Worm (Caenorhabditis elegans) whole organism, L2 larva: ENCODE results near the gene eor-1.

Experiments
- C34F6.9 ChIP-seq: fragments of 150-350 bp; optimal IDR thresholded peaks from 2 replicates; lab custom pipeline; 2014; ENCODE audit warnings: missing biosample characterization, missing genetic modification characterization
- F13H6.1 ChIP-seq: sonication (generic microtip); optimal IDR thresholded peaks from 2 replicates; lab custom pipeline; 2016; ENCODE audit warnings: missing genetic modification characterization, missing compliant biosample characterization
- R02D3.7 ChIP-seq: fragments of 150-350 bp; optimal IDR thresholded peaks from 2 replicates; lab custom pipeline; 2014; ENCODE audit warnings: missing biosample characterization, missing genetic modification characterization
- Y55F3AM.14 ChIP-seq: fragments of 200-800 bp; sonication (Bioruptor generic); optimal IDR thresholded peaks from 2 replicates; lab custom pipeline; 2018; ENCODE audit warnings: mild to moderate bottlenecking, missing genetic modification characterization, missing compliant biosample characterization
- ZK546.5 ChIP-seq: sonication (generic microtip); optimal IDR thresholded peaks from 2 replicates; lab custom pipeline; 2017; ENCODE audit warnings: missing biosample characterization, missing genetic modification characterization
- alr-1 ChIP-seq: fragments of 150-350 bp; optimal IDR thresholded peaks from 2 replicates; lab custom pipeline; 2014; ENCODE audit warnings: missing biosample characterization, missing genetic modification characterization
- aly-2 ChIP-seq: fragments of 150-350 bp; optimal IDR thresholded peaks from 2 replicates; lab custom pipeline; 2014; ENCODE audit warnings: missing biosample characterization, missing genetic modification characterization
- blmp-1 ChIP-seq: sonication (generic microtip); optimal IDR thresholded peaks from 2 replicates; lab custom pipeline; 2017; ENCODE audit warnings: missing genetic modification characterization, mild to moderate bottlenecking, missing compliant biosample characterization, antibody characterized with exemption, moderate library complexity; ENCODE audit not compliant: insufficient read depth
- ceh-82 ChIP-seq: fragments of 150-350 bp; optimal IDR thresholded peaks from 2 replicates; lab custom pipeline; 2014; ENCODE audit warnings: missing biosample characterization, missing genetic modification characterization
- crh-2 ChIP-seq: sonication (generic microtip); optimal IDR thresholded peaks from 2 replicates; lab custom pipeline; 2017; ENCODE audit warnings: missing biosample characterization, missing genetic modification characterization
- dmd-4 ChIP-seq: sonication (generic microtip); optimal IDR thresholded peaks from 2 replicates; lab custom pipeline; 2017; ENCODE audit warnings: missing biosample characterization, missing genetic modification characterization
- egl-27 ChIP-seq: sonication (generic microtip); optimal IDR thresholded peaks from 3 replicates; lab custom pipeline; 2017; ENCODE audit warnings: missing biosample characterization, missing genetic modification reagents, missing genetic modification characterization
- elt-1 ChIP-seq: fragments of 150-350 bp; optimal IDR thresholded peaks from 2 replicates; lab custom pipeline; 2014; ENCODE audit warnings: missing biosample characterization, missing genetic modification characterization
- elt-3 ChIP-seq: sonication (generic microtip); optimal IDR thresholded peaks from 2 replicates; lab custom pipeline; 2017; ENCODE audit warnings: missing biosample characterization, missing genetic modification characterization
- fos-1 ChIP-seq: fragments of 150-350 bp; optimal IDR thresholded peaks from 2 replicates; lab custom pipeline; 2014; ENCODE audit warnings: missing biosample characterization, missing genetic modification characterization
- gmeb-1 ChIP-seq: fragments of 150-350 bp; optimal IDR thresholded peaks from 2 replicates; lab custom pipeline; 2014; ENCODE audit warnings: missing biosample characterization, missing genetic modification characterization
- lin-11 ChIP-seq: fragments of 150-350 bp; sonication (generic microtip); optimal IDR thresholded peaks from 2 replicates; lab custom pipeline; 2014; ENCODE audit warnings: missing biosample characterization, missing genetic modification characterization, inconsistent platforms, mixed read lengths
- lin-13 ChIP-seq: fragments of 150-350 bp; optimal IDR thresholded peaks from 2 replicates; lab custom pipeline; 2014; ENCODE audit warnings: missing biosample characterization, missing genetic modification reagents, missing genetic modification characterization
- lin-39 ChIP-seq: fragments of 150-350 bp; optimal IDR thresholded peaks from 2 replicates; lab custom pipeline; 2014; ENCODE audit warnings: missing biosample characterization, missing genetic modification reagents, missing genetic modification characterization
- lsy-2 ChIP-seq, 2 experiments: fragments of 150-350 bp in 1 of 2; sonication (generic microtip) in 1 of 2; optimal IDR thresholded peaks; 2 replicates each; lab custom pipeline; 2014 to 2017; ENCODE audit warnings: missing biosample characterization in 2 of 2, missing genetic modification characterization in 2 of 2
- mab-5 ChIP-seq: fragments of 150-350 bp; optimal IDR thresholded peaks from 2 replicates; lab custom pipeline; 2014; ENCODE audit warnings: missing biosample characterization, missing genetic modification characterization
- mdl-1 ChIP-seq, 2 experiments: fragments of 150-350 bp in 1 of 2; sonication (generic microtip) in 1 of 2; optimal IDR thresholded peaks; 2 replicates each; lab custom pipeline; 2017; ENCODE audit warnings: missing biosample characterization in 2 of 2, missing genetic modification characterization in 2 of 2
- nhr-10 ChIP-seq: sonication (generic microtip); optimal IDR thresholded peaks from 2 replicates; lab custom pipeline; 2017; ENCODE audit warnings: missing biosample characterization, missing genetic modification characterization
- nhr-11 ChIP-seq: fragments of 150-350 bp; optimal IDR thresholded peaks from 2 replicates; lab custom pipeline; 2014; ENCODE audit warnings: missing biosample characterization, missing genetic modification characterization
- nhr-129 ChIP-seq: fragments of 150-350 bp; optimal IDR thresholded peaks from 2 replicates; lab custom pipeline; 2014; ENCODE audit warnings: missing biosample characterization, missing genetic modification characterization
- nhr-21 ChIP-seq: fragments of 150-350 bp; optimal IDR thresholded peaks from 2 replicates; lab custom pipeline; 2014; ENCODE audit warnings: missing biosample characterization, missing genetic modification characterization
- nhr-23 ChIP-seq: fragments of 150-350 bp; optimal IDR thresholded peaks from 2 replicates; lab custom pipeline; 2014; ENCODE audit warnings: missing biosample characterization, missing genetic modification reagents, missing genetic modification characterization
- nhr-237 ChIP-seq: fragments of 150-350 bp; optimal IDR thresholded peaks from 2 replicates; lab custom pipeline; 2014; ENCODE audit warnings: missing biosample characterization, missing genetic modification characterization
- nhr-25 ChIP-seq: fragments of 150-350 bp; sonication (generic microtip); optimal IDR thresholded peaks from 3 replicates; lab custom pipeline; 2014; ENCODE audit warnings: missing biosample characterization, missing genetic modification characterization
- nhr-6 ChIP-seq: fragments of 150-350 bp; optimal IDR thresholded peaks from 2 replicates; lab custom pipeline; 2014; ENCODE audit warnings: missing biosample characterization, missing genetic modification characterization
- nhr-77 ChIP-seq: fragments of 150-350 bp; optimal IDR thresholded peaks from 2 replicates; lab custom pipeline; 2014; ENCODE audit warnings: missing biosample characterization, missing genetic modification characterization
- peb-1 ChIP-seq: fragments of 150-350 bp; optimal IDR thresholded peaks from 2 replicates; lab custom pipeline; 2014; ENCODE audit warnings: missing biosample characterization, missing genetic modification characterization
- sem-4 ChIP-seq: fragments of 150-350 bp; optimal IDR thresholded peaks from 2 replicates; lab custom pipeline; 2014; ENCODE audit warnings: missing biosample characterization, missing genetic modification reagents, missing genetic modification characterization
- skn-1 ChIP-seq: sonication (generic microtip); optimal IDR thresholded peaks from 2 replicates; lab custom pipeline; 2017; ENCODE audit warnings: missing biosample characterization, missing genetic modification characterization
- sma-3 ChIP-seq: sonication (generic microtip); optimal IDR thresholded peaks from 2 replicates; lab custom pipeline; 2016; ENCODE audit warnings: missing genetic modification reagents, missing genetic modification characterization, missing compliant biosample characterization
- sma-9 ChIP-seq, 2 experiments: fragments of 150-350 bp in 1 of 2; sonication (generic microtip) in 1 of 2; optimal IDR thresholded peaks; 2 replicates each; lab custom pipeline; 2014 to 2016; ENCODE audit warnings: missing genetic modification characterization in 2 of 2, mild to moderate bottlenecking in 1 of 2, missing biosample characterization in 1 of 2, missing compliant biosample characterization in 1 of 2, missing genetic modification reagents in 1 of 2, moderate library complexity in 1 of 2
- snpc-4 ChIP-seq: fragments of 150-350 bp; optimal IDR thresholded peaks from 2 replicates; lab custom pipeline; 2014; ENCODE audit warnings: missing biosample characterization, missing genetic modification characterization
- unc-55 ChIP-seq: fragments of 150-350 bp; sonication (generic microtip); optimal IDR thresholded peaks from 3 replicates; lab custom pipeline; 2014; ENCODE audit warnings: missing biosample characterization, missing genetic modification reagents, missing genetic modification characterization
- unc-62 ChIP-seq: fragments of 150-350 bp; optimal IDR thresholded peaks from 2 replicates; lab custom pipeline; 2014; ENCODE audit warnings: missing biosample characterization, missing genetic modification reagents, missing genetic modification characterization
- zag-1 ChIP-seq: fragments of 150-350 bp; optimal IDR thresholded peaks from 2 replicates; lab custom pipeline; 2014; ENCODE audit warnings: missing biosample characterization, missing genetic modification characterization
- ztf-1 ChIP-seq: fragments of 200-800 bp; sonication (Bioruptor generic); conservative IDR thresholded peaks from 2 replicates; pipeline ENCODE4 v1.3.6; 2022; ENCODE audit warnings: missing genetic modification characterization, missing compliant biosample characterization
- ztf-11 ChIP-seq: sonication (generic microtip); optimal IDR thresholded peaks from 2 replicates; lab custom pipeline; 2017; ENCODE audit warnings: missing biosample characterization, missing genetic modification characterization

Gene eor-1

ce11 chrIV:4758659-4759058 lies 40.3 kb downstream of the eor-1 start, which contains the start of gene Y17G9B.8:
Gene Y17G9B.8 (minus strand): TSS chrIV:4758840.
- TF ChIP-seq alr-1 (tag; lab: Kevin White, UChicago) (no peak), lsy-2 (tag; optimal IDR thresholded peaks at IDR 0.05; lab: Kevin White, UChicago) (peak in 1 of 2 experiments; percentile 24)

DNA sequence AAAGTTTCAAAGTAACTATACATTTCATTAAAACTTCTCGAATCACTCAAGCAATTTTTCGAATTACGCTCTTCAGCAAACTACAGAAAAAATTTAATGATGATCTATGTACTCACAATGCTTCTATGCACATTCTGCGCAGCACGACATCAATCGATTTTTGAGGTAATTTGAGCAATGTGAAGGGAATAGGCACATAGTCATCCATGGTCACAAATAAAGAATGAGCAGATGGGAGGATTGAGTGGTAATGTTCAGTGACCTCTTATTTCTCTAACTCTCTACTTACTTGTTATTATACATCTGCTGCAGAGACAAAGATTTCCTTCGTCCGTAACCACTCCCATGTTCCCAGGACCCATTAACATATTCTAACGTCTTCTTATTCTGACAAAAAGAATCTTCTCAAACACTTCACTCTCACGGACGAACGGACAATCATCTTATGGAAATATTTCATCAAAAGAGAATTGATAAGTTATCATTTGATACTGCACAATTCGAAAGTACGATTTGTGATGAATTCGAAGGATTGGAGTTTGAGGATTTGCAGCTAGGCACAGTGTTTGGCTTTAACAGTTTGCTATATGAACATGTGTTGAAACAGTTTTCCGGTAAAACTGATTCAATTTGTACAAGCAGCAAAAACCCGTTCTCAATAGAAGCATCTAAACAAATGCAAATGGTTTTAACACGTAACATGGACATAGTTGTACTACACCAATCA lies 42.9 kb downstream of the eor-1 start, which contains the start of the genes fbxb-77 and Y17G9B.11:
fbxb-77 (minus strand) TSS at position 229 of the 727 bp plus-strand sequence.
Y17G9B.11 (plus strand) TSS at position 677 of the 727 bp plus-strand sequence.
- TF ChIP-seq R02D3.7 (tag; lab: Kevin White, UChicago) = no peak
- TF ChIP-seq skn-1 (tag; lab: Kevin White, UChicago) = no peak
- no peak for TF ChIP-seq nhr-23
- TF ChIP-seq ceh-82 (tag; lab: Kevin White, UChicago) = no peak
- TF ChIP-seq ZK546.5 (tag; lab: Kevin White, UChicago) = no peak
- no peak for TF ChIP-seq elt-3 (tag; lab: Kevin White, UChicago)
- TF ChIP-seq lin-11 = no peak
- no peak for TF ChIP-seq lin-13 (GFP tag; lab: Kevin White, UChicago)
- no peak for TF ChIP-seq lin-39
- no peak for TF ChIP-seq nhr-11 (tag; lab: Kevin White, UChicago)
- TF ChIP-seq mab-5 = no peak
- TF ChIP-seq peb-1 (tag; lab: Kevin White, UChicago) = no peak
- TF ChIP-seq sma-9 (GFP tag; optimal IDR thresholded peaks at IDR 0.05; lab: Kevin White, UChicago) = no peak
- TF ChIP-seq sma-9 (tag; optimal IDR thresholded peaks at IDR 0.05; lab: Kevin White, UChicago) = no peak
- no peak for TF ChIP-seq fos-1 (tag; lab: Kevin White, UChicago)
- TF ChIP-seq nhr-21 = no peak
- no peak for TF ChIP-seq zag-1 (tag; lab: Kevin White, UChicago)

ce11 chrIV:4751814-4752213 lies 47.2 kb downstream of the eor-1 start, which contains the start of gene Y17G9B.4:
Gene Y17G9B.4 (plus strand): TSS chrIV:4752119.
- TF ChIP-seq unc-55 = no peak
- TF ChIP-seq Y55F3AM.14 = no peak

ce11 chrIV:4749728-4750278 lies 49.2 kb downstream of the eor-1 start, which contains the start of the genes rpl-20 and Y17G9B.5:
Gene rpl-20 (minus strand): TSS chrIV:4749778.
Gene Y17G9B.5 (plus strand): TSS chrIV:4750240.
- TF ChIP-seq egl-27 (tag; lab: Kevin White, UChicago) (peak; percentile 100), blmp-1 (tag; lab: Kevin White, UChicago) (peak; percentile 98), elt-3 (tag; lab: Kevin White, UChicago) (no peak), mdl-1 (tag; optimal IDR thresholded peaks at IDR 0.05; lab: Kevin White, UChicago) (peak; percentile 54 to 94), skn-1 (tag; lab: Kevin White, UChicago) (peak; percentile 97), nhr-237 (peak; percentile 94), gmeb-1 (tag; lab: Kevin White, UChicago) (peak; percentile 98), sma-9 (GFP tag; optimal IDR thresholded peaks at IDR 0.05; lab: Kevin White, UChicago) (peak; percentile 100), sma-9 (tag; optimal IDR thresholded peaks at IDR 0.05; lab: Kevin White, UChicago) (no peak), nhr-11 (tag; lab: Kevin White, UChicago) (peak; percentile 85), elt-1 (tag; lab: Kevin White, UChicago) (peak; percentile 52), unc-62 (GFP tag; lab: Kevin White, UChicago) (peak; percentile 100), ztf-1 (peak; percentile 84; the same call in 1 of the 2 replicates), lin-13 (GFP tag; lab: Kevin White, UChicago) (peak; percentile 99), alr-1 (tag; lab: Kevin White, UChicago) (peak; percentile 97), snpc-4 (tag; lab: Kevin White, UChicago) (peak; percentile 95), peb-1 (tag; lab: Kevin White, UChicago) (no peak), nhr-23 (no peak), nhr-10 (tag; lab: Kevin White, UChicago) (peak; percentile 96), sma-3 (GFP tag; lab: Kevin White, UChicago) (peak; percentile 100), dmd-4 (tag; lab: Kevin White, UChicago) (peak; percentile 84), F13H6.1 (peak; percentile 100), ceh-82 (tag; lab: Kevin White, UChicago) (peak; percentile 97), lin-11 (peak; percentile 98), aly-2 (tag; lab: Kevin White, UChicago) (no peak), nhr-129 (tag; lab: Kevin White, UChicago) (peak; percentile 99), crh-2 (tag; lab: Kevin White, UChicago) (peak; percentile 100), nhr-25 (tag; lab: Kevin White, UChicago) (peak; percentile 100), R02D3.7 (tag; lab: Kevin White, UChicago) (peak; percentile 100), nhr-6 (peak; percentile 100), sem-4 (tag; lab: Kevin White, UChicago) (peak; percentile 100), lsy-2 (tag; optimal IDR thresholded peaks at IDR 0.05; lab: Kevin White, UChicago) (peak; percentile 100), C34F6.9 (tag; lab: Kevin White, UChicago) (peak; percentile 100), nhr-77 (tag; lab: Kevin White, UChicago) (peak; percentile 95), mab-5 (peak; percentile 98), ZK546.5 (tag; lab: Kevin White, UChicago) (peak; percentile 94), lin-39 (peak; percentile 94), fos-1 (tag; lab: Kevin White, UChicago) (peak; percentile 100), ztf-11 (peak; percentile 74), Y55F3AM.14 (peak; percentile 100)
